Fruit fly (Drosophila melanogaster): ENCODE results near the gene rn.

DNA sequence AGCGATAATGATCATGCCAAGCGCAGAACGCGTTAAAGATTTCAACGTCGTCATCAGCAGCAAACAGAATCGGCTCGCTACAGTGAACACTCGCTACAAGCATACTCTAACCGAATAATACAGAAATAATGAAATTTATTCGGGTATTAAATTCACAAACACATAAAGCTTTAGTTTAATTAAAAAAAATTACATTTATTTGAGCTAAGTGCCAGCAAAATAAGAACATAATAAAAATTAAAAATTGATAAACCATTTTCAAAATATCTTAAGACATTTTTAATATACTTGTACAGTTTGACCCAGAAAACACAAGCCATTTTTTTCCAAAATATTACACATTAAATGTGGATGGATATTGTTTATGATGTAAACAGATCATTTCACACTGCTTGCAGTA is 16.8 kb upstream of the rn start:
- TF ChIP-seq CTCF (optimal IDR thresholded peaks at IDR 0.05) (no peak), CG8478 (optimal IDR thresholded peaks at IDR 0.05) (no peak)
